Fruit fly (Drosophila melanogaster) whole organism, embryonic: ENCODE measurements around the gene Prosbeta2.

Source experiments
- C15 ChIP-seq: fragments of 200-800 bp; sonication (Bioruptor generic); IDR thresholded peaks from 3 replicates; pipeline ENCODE4 v1.3.6; 2022; ENCODE audit warnings: missing biosample characterization, missing genetic modification characterization
- CG17612 ChIP-seq: fragments of 200-800 bp; sonication (Bioruptor generic); IDR thresholded peaks from 2 replicates; pipeline ENCODE4 v1.3.6; 2022; ENCODE audit warnings: missing biosample characterization, missing genetic modification characterization
- CG7372 ChIP-seq: fragments of 200-800 bp; sonication (Bioruptor generic); IDR thresholded peaks from 2 replicates; pipeline ENCODE4 v1.3.6; 2022; ENCODE audit warnings: missing biosample characterization, missing genetic modification characterization
- CG7786 ChIP-seq: fragments of 200-800 bp; sonication (Bioruptor generic); optimal IDR thresholded peaks from 2 replicates; lab custom pipeline; 2016; ENCODE audit warnings: missing biosample characterization, missing genetic modification characterization
- Dll ChIP-seq: fragments of 200-800 bp; sonication (Bioruptor generic); IDR thresholded peaks from 4 replicates; pipeline ENCODE4 v1.3.6; 2022; ENCODE audit warnings: missing biosample characterization, missing genetic modification characterization; ENCODE audit not compliant: partially characterized antibody
- HLH3B ChIP-seq: fragments of 200-800 bp; sonication (Bioruptor generic); IDR thresholded peaks from 2 replicates; pipeline ENCODE4 v1.3.6; 2022; ENCODE audit warnings: missing biosample characterization, missing genetic modification characterization
- Mad ChIP-seq: fragments of 200-800 bp; sonication (Bioruptor generic); optimal IDR thresholded peaks from 2 replicates; lab custom pipeline; 2016; ENCODE audit warnings: missing biosample characterization, missing genetic modification characterization
- ara ChIP-seq: fragments of 200-800 bp; sonication (Bioruptor generic); IDR thresholded peaks from 2 replicates; pipeline ENCODE4 v1.3.6; 2022; ENCODE audit warnings: missing biosample characterization, missing genetic modification characterization
- caup ChIP-seq: fragments of 200-800 bp; sonication (Bioruptor generic); optimal IDR thresholded peaks from 3 replicates; lab custom pipeline; 2017; ENCODE audit warnings: missing biosample characterization, mild to moderate bottlenecking, missing genetic modification characterization, moderate library complexity; ENCODE audit not compliant: severe bottlenecking
- fd102C ChIP-seq: fragments of 200-800 bp; sonication (Bioruptor generic); optimal IDR thresholded peaks from 2 replicates; lab custom pipeline; 2018; ENCODE audit warnings: missing biosample characterization, mild to moderate bottlenecking, missing genetic modification characterization, moderate library complexity
- grn ChIP-seq: fragments of 200-800 bp; sonication (Bioruptor generic); optimal IDR thresholded peaks from 3 replicates; lab custom pipeline; 2017; ENCODE audit warnings: missing biosample characterization, missing genetic modification characterization
- knrl ChIP-seq: fragments of 200-800 bp; sonication (Bioruptor generic); IDR thresholded peaks from 3 replicates; pipeline ENCODE4 v1.3.6; 2022; ENCODE audit warnings: missing biosample characterization, missing genetic modification characterization; ENCODE audit not compliant: partially characterized antibody
- mam ChIP-seq: fragments of 200-800 bp; sonication (Bioruptor generic); optimal IDR thresholded peaks from 3 replicates; lab custom pipeline; 2016; ENCODE audit warnings: missing biosample characterization, missing genetic modification characterization
- twi ChIP-seq: fragments of 200-800 bp; optimal IDR thresholded peaks from 2 replicates; lab custom pipeline; 2019; ENCODE audit warnings: missing biosample characterization, mild to moderate bottlenecking, missing genetic modification characterization, moderate library complexity

dm6 chr3L:14968553-14968952 is 31.2 kb upstream of the Prosbeta2 start:
- TF ChIP-seq caup (GFP tag; lab: Kevin White, UChicago), result no peak
- no peak for TF ChIP-seq ara
- TF ChIP-seq C15 (GFP tag; lab: Robert Waterston, UW), result no peak
- TF ChIP-seq Mad (GFP tag; lab: Kevin White, UChicago), result no peak
- no peak for TF ChIP-seq CG7372 (GFP tag; lab: Robert Waterston, UW)
- no peak for TF ChIP-seq fd102C (GFP tag; lab: Kevin White, UChicago)
- no peak for TF ChIP-seq knrl (GFP tag; lab: Robert Waterston, UW)
- no peak for TF ChIP-seq mam (GFP tag; lab: Kevin White, UChicago)
- no peak for TF ChIP-seq CG17612 (GFP tag; lab: Robert Waterston, UW)
- no peak for TF ChIP-seq HLH3B
- TF ChIP-seq twi, result no peak
- TF ChIP-seq CG7786 (GFP tag; lab: Kevin White, UChicago), result no peak
- no peak for TF ChIP-seq Dll (GFP tag; lab: Robert Waterston, UW)
- TF ChIP-seq grn (GFP tag; lab: Kevin White, UChicago), result no peak
